Fruit fly (Drosophila melanogaster) whole organism, embryonic: ENCODE measurements around the gene CG34303.
A peak's percentile ranks its signal among the peaks of the same experiment; 100 is the strongest.

Experiments
- Adf1 ChIP-seq: fragments of 200-800 bp; sonication (Bioruptor generic); IDR thresholded peaks from 2 replicates; pipeline ENCODE4 v1.3.6; 2022; ENCODE audit warnings: missing biosample characterization, missing genetic modification characterization
- Atf-2 ChIP-seq: fragments of 200-800 bp; sonication (Bioruptor generic); optimal IDR thresholded peaks from 2 replicates; lab custom pipeline; 2016; ENCODE audit warnings: missing biosample characterization, missing genetic modification characterization
- CG10147 ChIP-seq: fragments of 200-800 bp; sonication (Bioruptor generic); optimal IDR thresholded peaks from 2 replicates; lab custom pipeline; 2019; ENCODE audit warnings: missing biosample characterization, mild to moderate bottlenecking, missing genetic modification characterization, moderate library complexity
- CG10979 ChIP-seq: fragments of 200-800 bp; sonication (Bioruptor generic); optimal IDR thresholded peaks from 2 replicates; lab custom pipeline; 2018; ENCODE audit warnings: missing biosample characterization, mild to moderate bottlenecking, missing genetic modification characterization, moderate library complexity
- CG11695 ChIP-seq: fragments of 200-800 bp; sonication (Bioruptor generic); IDR thresholded peaks from 3 replicates; pipeline ENCODE4 v1.3.6; 2022; ENCODE audit warnings: missing biosample characterization, missing genetic modification characterization
- CG12659 ChIP-seq: fragments of 200-800 bp; sonication (Bioruptor generic); optimal IDR thresholded peaks from 3 replicates; lab custom pipeline; 2017; ENCODE audit warnings: mild to moderate bottlenecking, missing biosample characterization, missing genetic modification reagents, missing genetic modification characterization
- CG13123 ChIP-seq: fragments of 200-800 bp; sonication (Bioruptor generic); optimal IDR thresholded peaks from 2 replicates; lab custom pipeline; 2016; ENCODE audit warnings: missing biosample characterization, missing genetic modification characterization
- CG13424 ChIP-seq: fragments of 200-800 bp; sonication (Bioruptor generic); optimal IDR thresholded peaks from 2 replicates; lab custom pipeline; 2019; ENCODE audit warnings: missing biosample characterization, mild to moderate bottlenecking, missing genetic modification characterization, moderate library complexity
- CG15479 ChIP-seq: fragments of 200-800 bp; sonication (Bioruptor generic); optimal IDR thresholded peaks from 3 replicates; lab custom pipeline; 2019; ENCODE audit warnings: missing biosample characterization, mild to moderate bottlenecking, missing genetic modification characterization, moderate library complexity
- CG1602 ChIP-seq: fragments of 200-800 bp; sonication (Bioruptor generic); optimal IDR thresholded peaks from 3 replicates; lab custom pipeline; 2016; ENCODE audit warnings: missing biosample characterization, missing genetic modification characterization
- CG16813 ChIP-seq: fragments of 200-800 bp; sonication (Bioruptor generic); IDR thresholded peaks from 3 replicates; pipeline ENCODE4 v1.3.6; 2022; ENCODE audit warnings: missing biosample characterization, missing genetic modification characterization; ENCODE audit not compliant: partially characterized antibody
- CG17802 ChIP-seq: fragments of 200-800 bp; sonication (Bioruptor generic); optimal IDR thresholded peaks from 2 replicates; lab custom pipeline; 2018; ENCODE audit warnings: missing biosample characterization, mild to moderate bottlenecking, missing genetic modification characterization, moderate library complexity
- CG31224 ChIP-seq: fragments of 200-800 bp; sonication (Bioruptor generic); IDR thresholded peaks from 2 replicates; pipeline ENCODE4 v1.3.6; 2022; ENCODE audit warnings: missing biosample characterization, missing genetic modification characterization
- CG3281 ChIP-seq: fragments of 200-800 bp; sonication (Bioruptor generic); optimal IDR thresholded peaks from 3 replicates; lab custom pipeline; 2017; ENCODE audit warnings: missing biosample characterization, mild to moderate bottlenecking, missing genetic modification characterization
- CG34376 ChIP-seq: fragments of 200-800 bp; sonication (Bioruptor generic); optimal IDR thresholded peaks from 2 replicates; lab custom pipeline; 2018; ENCODE audit warnings: missing biosample characterization, mild to moderate bottlenecking, missing genetic modification characterization
- CG4424 ChIP-seq: fragments of 200-800 bp; sonication (Bioruptor generic); optimal IDR thresholded peaks from 3 replicates; lab custom pipeline; 2016; ENCODE audit warnings: missing biosample characterization, missing genetic modification characterization
- CG6689 ChIP-seq: fragments of 200-800 bp; sonication (Bioruptor generic); IDR thresholded peaks from 2 replicates; pipeline ENCODE4 v1.3.6; 2022; ENCODE audit warnings: missing biosample characterization, missing genetic modification characterization
- CG6765 ChIP-seq: fragments of 200-800 bp; sonication (Bioruptor generic); optimal IDR thresholded peaks from 3 replicates; lab custom pipeline; 2017; ENCODE audit warnings: missing biosample characterization, mild to moderate bottlenecking, missing genetic modification characterization
- CG7839 ChIP-seq: fragments of 200-800 bp; sonication (Bioruptor generic); optimal IDR thresholded peaks from 3 replicates; lab custom pipeline; 2018; ENCODE audit warnings: missing biosample characterization, mild to moderate bottlenecking, missing genetic modification characterization, moderate library complexity
- CG7987 ChIP-seq: fragments of 200-800 bp; sonication (Bioruptor generic); optimal IDR thresholded peaks from 2 replicates; lab custom pipeline; 2018; ENCODE audit warnings: missing biosample characterization, mild to moderate bottlenecking, missing genetic modification characterization, moderate library complexity
- CG8765 ChIP-seq: fragments of 200-800 bp; sonication (Bioruptor generic); IDR thresholded peaks from 2 replicates; pipeline ENCODE4 v1.3.6; 2022; ENCODE audit warnings: missing biosample characterization, missing genetic modification characterization
- Dip2 ChIP-seq: fragments of 200-800 bp; sonication (Bioruptor generic); IDR thresholded peaks from 2 replicates; pipeline ENCODE4 v1.3.6; 2022; ENCODE audit warnings: missing biosample characterization, missing genetic modification characterization
- ERR ChIP-seq: fragments of 200-800 bp; sonication (Bioruptor generic); optimal IDR thresholded peaks from 2 replicates; lab custom pipeline; 2016; ENCODE audit warnings: missing biosample characterization, missing genetic modification characterization
- Fer1 ChIP-seq: fragments of 200-800 bp; sonication (Bioruptor generic); optimal IDR thresholded peaks from 2 replicates; lab custom pipeline; 2017; ENCODE audit warnings: missing biosample characterization, mild to moderate bottlenecking, missing genetic modification characterization
- HHEX ChIP-seq: fragments of 200-800 bp; sonication (Bioruptor generic); optimal IDR thresholded peaks from 3 replicates; lab custom pipeline; 2017; ENCODE audit warnings: missing biosample characterization, mild to moderate bottlenecking, missing genetic modification characterization, missing genetic modification reagents
- HLH54F ChIP-seq: fragments of 200-800 bp; sonication (Bioruptor generic); optimal IDR thresholded peaks from 3 replicates; lab custom pipeline; 2016; ENCODE audit warnings: missing biosample characterization, missing genetic modification characterization
- Hey ChIP-seq: fragments of 200-800 bp; sonication (Bioruptor generic); optimal IDR thresholded peaks from 3 replicates; lab custom pipeline; 2018; ENCODE audit warnings: missing biosample characterization, mild to moderate bottlenecking, missing genetic modification characterization
- HmgZ ChIP-seq: fragments of 200-800 bp; sonication (Bioruptor generic); optimal IDR thresholded peaks from 2 replicates; lab custom pipeline; 2018; ENCODE audit warnings: missing biosample characterization, mild to moderate bottlenecking, missing genetic modification characterization
- Hr39 ChIP-seq: fragments of >200 bp; optimal IDR thresholded peaks from 2 replicates; lab custom pipeline; 2017
- Med ChIP-seq: fragments of 200-800 bp; sonication (Bioruptor generic); peaks from one replicate; lab custom pipeline; 2016; ENCODE audit warnings: missing biosample characterization, missing genetic modification characterization, mild to moderate bottlenecking, inconsistent platforms, moderate library complexity
- Mes4 ChIP-seq: fragments of 200-800 bp; sonication (Bioruptor generic); optimal IDR thresholded peaks from 2 replicates; lab custom pipeline; 2016; ENCODE audit warnings: missing biosample characterization, missing genetic modification characterization
- NFAT ChIP-seq: fragments of 200-800 bp; sonication (Bioruptor generic); IDR thresholded peaks from 2 replicates; pipeline ENCODE4 v1.3.6; 2022; ENCODE audit warnings: missing biosample characterization, missing genetic modification characterization
- Ptx1 ChIP-seq: fragments of 200-800 bp; sonication (Bioruptor generic); IDR thresholded peaks from 2 replicates; pipeline ENCODE4 v1.3.6; 2022; ENCODE audit warnings: missing biosample characterization, missing genetic modification characterization
- Spps ChIP-seq: fragments of 200-800 bp; sonication (Bioruptor generic); optimal IDR thresholded peaks from 2 replicates; lab custom pipeline; 2018; ENCODE audit warnings: missing biosample characterization, mild to moderate bottlenecking, missing genetic modification characterization
- al ChIP-seq: fragments of 200-800 bp; sonication (Bioruptor generic); IDR thresholded peaks from 2 replicates; pipeline ENCODE4 v1.3.6; 2022; ENCODE audit warnings: missing biosample characterization, missing genetic modification characterization
- bbx ChIP-seq: fragments of 200-800 bp; sonication (Bioruptor generic); IDR thresholded peaks from 2 replicates; pipeline ENCODE4 v1.3.6; 2022; ENCODE audit warnings: missing biosample characterization, missing genetic modification characterization; ENCODE audit not compliant: partially characterized antibody
- bsh ChIP-seq, 2 experiments: fragments of 200-800 bp; sonication (Bioruptor generic); optimal IDR thresholded peaks; 2 replicates each; lab custom pipeline; 2017 to 2018; ENCODE audit warnings: mild to moderate bottlenecking in 2 of 2, missing biosample characterization in 2 of 2, missing genetic modification characterization in 2 of 2, moderate library complexity in 1 of 2
- cwo ChIP-seq: fragments of 200-800 bp; sonication (Bioruptor generic); optimal IDR thresholded peaks from 3 replicates; lab custom pipeline; 2017; ENCODE audit warnings: missing biosample characterization, missing genetic modification characterization, mild to moderate bottlenecking, moderate library complexity, missing genetic modification reagents
- exex ChIP-seq: fragments of 200-800 bp; sonication (Bioruptor generic); optimal IDR thresholded peaks from 4 replicates; lab custom pipeline; 2018; ENCODE audit warnings: missing biosample characterization, mild to moderate bottlenecking, missing genetic modification characterization, moderate library complexity
- gro ChIP-seq: fragments of 200-800 bp; sonication (Bioruptor generic); optimal IDR thresholded peaks from 2 replicates; lab custom pipeline; 2016; ENCODE audit warnings: missing biosample characterization, missing genetic modification characterization
- ham ChIP-seq: fragments of 200-800 bp; sonication (Bioruptor generic); IDR thresholded peaks from 2 replicates; pipeline ENCODE4 v1.3.6; 2022; ENCODE audit warnings: missing biosample characterization, missing genetic modification characterization
- inv ChIP-seq: fragments of 200-800 bp; sonication (Bioruptor generic); IDR thresholded peaks from 2 replicates; pipeline ENCODE4 v1.3.6; 2022; ENCODE audit warnings: missing biosample characterization, missing genetic modification characterization; ENCODE audit not compliant: partially characterized antibody
- mirr ChIP-seq: fragments of 200-800 bp; sonication (Bioruptor generic); optimal IDR thresholded peaks from 3 replicates; lab custom pipeline; 2018; ENCODE audit warnings: missing biosample characterization, mild to moderate bottlenecking, missing genetic modification characterization
- pum ChIP-seq: fragments of 200-800 bp; sonication (Bioruptor generic); optimal IDR thresholded peaks from 2 replicates; lab custom pipeline; 2016; ENCODE audit warnings: missing biosample characterization, missing genetic modification characterization
- ranshi ChIP-seq: fragments of 200-800 bp; sonication (Bioruptor generic); IDR thresholded peaks from 2 replicates; pipeline ENCODE4 v1.3.6; 2022; ENCODE audit warnings: missing biosample characterization, missing genetic modification characterization
- schlank ChIP-seq: fragments of 200-800 bp; sonication (Bioruptor generic); optimal IDR thresholded peaks from 2 replicates; lab custom pipeline; 2018; ENCODE audit warnings: missing biosample characterization, mild to moderate bottlenecking, missing genetic modification characterization
- sim ChIP-seq: fragments of 200-800 bp; sonication (Bioruptor generic); IDR thresholded peaks from 2 replicates; pipeline ENCODE4 v1.3.6; 2022; ENCODE audit warnings: missing biosample characterization, missing genetic modification characterization
- sug ChIP-seq: fragments of 200-800 bp; optimal IDR thresholded peaks from 2 replicates; lab custom pipeline; 2019; ENCODE audit warnings: missing biosample characterization, mild to moderate bottlenecking, missing genetic modification characterization, moderate library complexity
- tgo ChIP-seq: fragments of 200-800 bp; sonication (Bioruptor generic); IDR thresholded peaks from 3 replicates; pipeline ENCODE4 v1.3.6; 2022; ENCODE audit warnings: missing biosample characterization, missing genetic modification characterization
- trem ChIP-seq: fragments of 200-800 bp; optimal IDR thresholded peaks from 3 replicates; lab custom pipeline; 2019; ENCODE audit warnings: missing biosample characterization, mild to moderate bottlenecking, missing genetic modification characterization, moderate library complexity

Gene CG34303

dm6 chr3R:10166334-10166733 lies 14.7 kb upstream of the CG34303 start:
- TF ChIP-seq Med (GFP tag; lab: Kevin White, UChicago) (peak; percentile 74), Hey (tag; lab: Kevin White, UChicago) (peak; percentile 23), sim (no peak), CG3281 (GFP tag; lab: Kevin White, UChicago) (peak; percentile 30), cwo (peak; percentile 37), schlank (tag; lab: Kevin White, UChicago) (peak; percentile 35), sug (tag; lab: Kevin White, UChicago) (peak; percentile 68), ranshi (GFP tag; lab: Robert Waterston, UW) (no peak), CG7987 (GFP tag; lab: Kevin White, UChicago) (peak; percentile 46), CG6765 (GFP tag; lab: Kevin White, UChicago) (peak; percentile 13), mirr (GFP tag; lab: Kevin White, UChicago) (peak; percentile 48), inv (GFP tag; lab: Robert Waterston, UW) (no peak), HmgZ (peak; percentile 14), CG12659 (GFP tag; lab: Kevin White, UChicago) (peak; percentile 2), CG34376 (GFP tag; lab: Kevin White, UChicago) (peak; percentile 66), exex (tag; lab: Kevin White, UChicago) (peak; percentile 73), CG10147 (GFP tag; lab: Kevin White, UChicago) (peak; percentile 15), CG15479 (GFP tag; lab: Kevin White, UChicago) (no peak), Fer1 (GFP tag; lab: Kevin White, UChicago) (peak; percentile 37)

- no peak for TF ChIP-seq CG8765 (GFP tag; lab: Robert Waterston, UW)
- peak; percentile 10 for TF ChIP-seq HLH54F (GFP tag; lab: Kevin White, UChicago)
- 0 out of 2 replicates have a peak, but pooled peaks have one; percentile 15 for TF ChIP-seq bbx
- TF ChIP-seq ham (GFP tag; lab: Robert Waterston, UW) = no peak
- no peak for TF ChIP-seq CG31224 (GFP tag; lab: Robert Waterston, UW)
- no peak for TF ChIP-seq CG4424 (GFP tag; lab: Kevin White, UChicago)
- no peak for TF ChIP-seq Adf1 (GFP tag; lab: Robert Waterston, UW)
- TF ChIP-seq tgo (GFP tag; lab: Robert Waterston, UW) = no peak
- no peak for TF ChIP-seq CG7839 (tag; lab: Kevin White, UChicago)
- no peak for TF ChIP-seq CG1602 (GFP tag; lab: Kevin White, UChicago)
- no peak for TF ChIP-seq Atf-2 (GFP tag; lab: Kevin White, UChicago)
- TF ChIP-seq HHEX = no peak
- no peak for TF ChIP-seq Dip2 (GFP tag; lab: Robert Waterston, UW)
- no peak for TF ChIP-seq ERR (GFP tag; lab: Kevin White, UChicago)
- peak; percentile 54 for TF ChIP-seq CG12659 (GFP tag; lab: Kevin White, UChicago)
- TF ChIP-seq Spps (tag; lab: Kevin White, UChicago) = no peak
- 0 out of 3 replicates have a peak, but pooled peaks have one; percentile 7 for TF ChIP-seq CG11695 (GFP tag; lab: Robert Waterston, UW)
- no peak for TF ChIP-seq CG13123 (GFP tag; lab: Kevin White, UChicago)
- peak; percentile 32; the same call in 1 of the 3 replicates for TF ChIP-seq CG16813
- TF ChIP-seq bsh (GFP tag; optimal IDR thresholded peaks at IDR 0.05; lab: Kevin White, UChicago) = peak in 1 of 2 experiments; percentile 22
- no peak for TF ChIP-seq CG6689 (GFP tag; lab: Robert Waterston, UW)
- no peak for TF ChIP-seq Mes4 (GFP tag; lab: Kevin White, UChicago)
- no peak for TF ChIP-seq Hr39 (lab: Kevin White, UChicago)
- TF ChIP-seq mirr (GFP tag; lab: Kevin White, UChicago) = peak; percentile 29
- TF ChIP-seq CG17802 (tag; lab: Kevin White, UChicago) = peak; percentile 28
- TF ChIP-seq al (GFP tag; lab: Robert Waterston, UW) = 0 out of 2 replicates have a peak, but pooled peaks have one; percentile 15
- peak; percentile 32; the same call in 1 of the 2 replicates for TF ChIP-seq Ptx1 (GFP tag; lab: Robert Waterston, UW)
- TF ChIP-seq NFAT (GFP tag; lab: Robert Waterston, UW) = peak; percentile 82
- peak; percentile 4 for TF ChIP-seq pum (GFP tag; lab: Kevin White, UChicago)
- peak; percentile 39 for TF ChIP-seq trem (tag; lab: Kevin White, UChicago)
- no peak for TF ChIP-seq CG10979 (tag; lab: Kevin White, UChicago)
- TF ChIP-seq gro (GFP tag; lab: Kevin White, UChicago) = peak; percentile 56
- TF ChIP-seq CG13424 (tag; lab: Kevin White, UChicago) = peak; percentile 52
These were observed 9.5 kb upstream of the CG34303 start, which contains the start of gene CG6254 for dm6 chr3R:10161163-10161562. CG6254 (minus strand) TSS chr3R:10161331.
